Fruit fly (Drosophila melanogaster) whole organism, embryonic: ENCODE data around the gene mib2.

Experiments used
- ATbp ChIP-seq: fragments of 200-800 bp; sonication (Bioruptor generic); optimal IDR thresholded peaks from 2 replicates; lab custom pipeline; 2017; ENCODE audit warnings: missing biosample characterization, mild to moderate bottlenecking, missing genetic modification characterization, missing genetic modification reagents
- Ada2b ChIP-seq: fragments of 200-800 bp; sonication (Bioruptor generic); IDR thresholded peaks from 2 replicates; pipeline ENCODE4 v1.3.6; 2022; ENCODE audit warnings: missing biosample characterization, missing genetic modification characterization
- Antp ChIP-seq: fragments of 200-800 bp; sonication (Bioruptor generic); optimal IDR thresholded peaks from 3 replicates; lab custom pipeline; 2016; ENCODE audit warnings: missing biosample characterization, missing genetic modification characterization
- Bdp1 ChIP-seq: fragments of 200-800 bp; sonication (Bioruptor generic); optimal IDR thresholded peaks from 3 replicates; lab custom pipeline; 2016; ENCODE audit warnings: missing biosample characterization, missing genetic modification characterization
- CG10654 ChIP-seq: fragments of 200-800 bp; sonication (Bioruptor generic); optimal IDR thresholded peaks from 2 replicates; lab custom pipeline; 2016; ENCODE audit warnings: missing biosample characterization, missing genetic modification characterization
- CG12391 ChIP-seq: fragments of 200-800 bp; sonication (Bioruptor generic); optimal IDR thresholded peaks from 3 replicates; lab custom pipeline; 2018; ENCODE audit warnings: missing biosample characterization, mild to moderate bottlenecking, missing genetic modification characterization, moderate library complexity
- CG12659 ChIP-seq: fragments of 200-800 bp; sonication (Bioruptor generic); optimal IDR thresholded peaks from 3 replicates; lab custom pipeline; 2017; ENCODE audit warnings: mild to moderate bottlenecking, missing biosample characterization, missing genetic modification reagents, missing genetic modification characterization
- CG14014 ChIP-seq: fragments of 200-800 bp; sonication (Bioruptor generic); IDR thresholded peaks from 2 replicates; pipeline ENCODE4 v1.3.6; 2022; ENCODE audit warnings: missing biosample characterization, missing genetic modification characterization
- CG14441 ChIP-seq: fragments of 200-800 bp; sonication (Bioruptor generic); IDR thresholded peaks from 2 replicates; pipeline ENCODE4 v1.3.6; 2022; ENCODE audit warnings: missing biosample characterization, missing genetic modification characterization
- CG14667 ChIP-seq: fragments of 200-800 bp; sonication (Bioruptor generic); IDR thresholded peaks from 2 replicates; pipeline ENCODE4 v1.3.6; 2022; ENCODE audit warnings: missing biosample characterization, missing genetic modification characterization
- CG15696 ChIP-seq: fragments of 200-800 bp; sonication (Bioruptor generic); optimal IDR thresholded peaks from 2 replicates; lab custom pipeline; 2019; ENCODE audit warnings: missing biosample characterization, mild to moderate bottlenecking, missing genetic modification characterization, moderate library complexity
- CG16863 ChIP-seq: fragments of 200-800 bp; sonication (Bioruptor generic); optimal IDR thresholded peaks from 3 replicates; lab custom pipeline; 2016; ENCODE audit warnings: missing biosample characterization, missing genetic modification characterization
- CG2678 ChIP-seq: fragments of 200-800 bp; sonication (Bioruptor generic); optimal IDR thresholded peaks from 3 replicates; lab custom pipeline; 2019; ENCODE audit warnings: missing biosample characterization, mild to moderate bottlenecking, missing genetic modification characterization, moderate library complexity
- CG4282 ChIP-seq: fragments of 200-800 bp; sonication (Bioruptor generic); optimal IDR thresholded peaks from 2 replicates; lab custom pipeline; 2016; ENCODE audit warnings: missing biosample characterization, missing genetic modification characterization
- CG4360 ChIP-seq: fragments of 200-800 bp; sonication (Bioruptor generic); IDR thresholded peaks from 2 replicates; pipeline ENCODE4 v1.3.6; 2022; ENCODE audit warnings: missing biosample characterization, missing genetic modification characterization
- CG4617 ChIP-seq: fragments of 200-800 bp; sonication (Bioruptor generic); optimal IDR thresholded peaks from 3 replicates; lab custom pipeline; 2016; ENCODE audit warnings: missing biosample characterization, missing genetic modification characterization, borderline replicate concordance
- CG4707 ChIP-seq: fragments of 200-800 bp; sonication (Bioruptor generic); optimal IDR thresholded peaks from 2 replicates; lab custom pipeline; 2018; ENCODE audit warnings: missing biosample characterization, mild to moderate bottlenecking, missing genetic modification characterization, moderate library complexity
- CG6654 ChIP-seq: fragments of 200-800 bp; sonication (Bioruptor generic); optimal IDR thresholded peaks from 2 replicates; lab custom pipeline; 2017; ENCODE audit warnings: missing biosample characterization, mild to moderate bottlenecking, missing genetic modification characterization
- CG6689 ChIP-seq: fragments of 200-800 bp; sonication (Bioruptor generic); IDR thresholded peaks from 2 replicates; pipeline ENCODE4 v1.3.6; 2022; ENCODE audit warnings: missing biosample characterization, missing genetic modification characterization
- CG9817 ChIP-seq: fragments of 200-800 bp; sonication (Bioruptor generic); optimal IDR thresholded peaks from 2 replicates; lab custom pipeline; 2018; ENCODE audit warnings: missing biosample characterization, mild to moderate bottlenecking, missing genetic modification characterization, moderate library complexity
- CHES-1-like ChIP-seq: fragments of 200-800 bp; sonication (Bioruptor generic); optimal IDR thresholded peaks from 2 replicates; lab custom pipeline; 2016; ENCODE audit warnings: missing biosample characterization, missing genetic modification characterization
- Chrac-16 ChIP-seq: fragments of 200-800 bp; sonication (Bioruptor generic); optimal IDR thresholded peaks from 3 replicates; lab custom pipeline; 2016; ENCODE audit warnings: missing biosample characterization, missing genetic modification characterization
- CoRest ChIP-seq: fragments of 200-800 bp; sonication (Bioruptor generic); optimal IDR thresholded peaks from 3 replicates; lab custom pipeline; 2018; ENCODE audit warnings: missing biosample characterization, mild to moderate bottlenecking, missing genetic modification characterization, moderate library complexity
- D19B ChIP-seq: fragments of 200-800 bp; sonication (Bioruptor generic); optimal IDR thresholded peaks from 2 replicates; lab custom pipeline; 2017; ENCODE audit warnings: missing biosample characterization, mild to moderate bottlenecking, missing genetic modification characterization
- E2f2 ChIP-seq: fragments of 200-800 bp; sonication (Bioruptor generic); IDR thresholded peaks from 2 replicates; pipeline ENCODE4 v1.3.6; 2022; ENCODE audit warnings: missing biosample characterization, missing genetic modification characterization
- Fer3 ChIP-seq: fragments of 200-800 bp; sonication (Bioruptor generic); optimal IDR thresholded peaks from 2 replicates; lab custom pipeline; 2018; ENCODE audit warnings: missing biosample characterization, mild to moderate bottlenecking, missing genetic modification characterization, moderate library complexity
- H15 ChIP-seq: fragments of 200-800 bp; sonication (Bioruptor generic); IDR thresholded peaks from 3 replicates; pipeline ENCODE4 v1.3.6; 2022; ENCODE audit warnings: missing biosample characterization, missing genetic modification characterization
- HLH3B ChIP-seq: fragments of 200-800 bp; sonication (Bioruptor generic); IDR thresholded peaks from 2 replicates; pipeline ENCODE4 v1.3.6; 2022; ENCODE audit warnings: missing biosample characterization, missing genetic modification characterization
- Oaz ChIP-seq: fragments of 200-800 bp; sonication (Bioruptor generic); IDR thresholded peaks from 2 replicates; pipeline ENCODE4 v1.3.6; 2022; ENCODE audit warnings: missing biosample characterization, missing genetic modification characterization
- Ptx1 ChIP-seq: fragments of 200-800 bp; sonication (Bioruptor generic); IDR thresholded peaks from 2 replicates; pipeline ENCODE4 v1.3.6; 2022; ENCODE audit warnings: missing biosample characterization, missing genetic modification characterization
- Ssrp ChIP-seq: fragments of 200-800 bp; sonication (Bioruptor generic); optimal IDR thresholded peaks from 2 replicates; lab custom pipeline; 2018; ENCODE audit warnings: missing biosample characterization, mild to moderate bottlenecking, missing genetic modification characterization, moderate library complexity
- Xbp1 ChIP-seq: fragments of 200-800 bp; sonication (Bioruptor generic); optimal IDR thresholded peaks from 3 replicates; lab custom pipeline; 2016; ENCODE audit warnings: missing biosample characterization, mild to moderate bottlenecking, missing genetic modification characterization
- al ChIP-seq: fragments of 200-800 bp; sonication (Bioruptor generic); IDR thresholded peaks from 2 replicates; pipeline ENCODE4 v1.3.6; 2022; ENCODE audit warnings: missing biosample characterization, missing genetic modification characterization
- bowl ChIP-seq: fragments of 200-800 bp; sonication (Bioruptor generic); IDR thresholded peaks from 2 replicates; pipeline ENCODE4 v1.3.6; 2022; ENCODE audit warnings: missing biosample characterization, missing genetic modification characterization
- fd96Cb ChIP-seq: fragments of 200-800 bp; sonication (Bioruptor generic); optimal IDR thresholded peaks from 2 replicates; lab custom pipeline; 2018; ENCODE audit warnings: missing biosample characterization, mild to moderate bottlenecking, missing genetic modification characterization, moderate library complexity
- gce ChIP-seq: fragments of 200-800 bp; sonication (Bioruptor generic); IDR thresholded peaks from 3 replicates; pipeline ENCODE4 v1.3.6; 2022; ENCODE audit warnings: missing biosample characterization, missing genetic modification characterization
- grau ChIP-seq: fragments of 200-800 bp; optimal IDR thresholded peaks from 3 replicates; lab custom pipeline; 2019; ENCODE audit warnings: missing biosample characterization, mild to moderate bottlenecking, missing genetic modification characterization, moderate library complexity
- her ChIP-seq: fragments of 200-800 bp; sonication (Bioruptor generic); optimal IDR thresholded peaks from 2 replicates; lab custom pipeline; 2016; ENCODE audit warnings: missing biosample characterization, missing genetic modification characterization
- lab ChIP-seq: fragments of 200-800 bp; sonication (Bioruptor generic); optimal IDR thresholded peaks from 3 replicates; lab custom pipeline; 2017; ENCODE audit warnings: missing biosample characterization, missing genetic modification characterization, mild to moderate bottlenecking, moderate library complexity, missing genetic modification reagents
- lmd ChIP-seq: fragments of 200-800 bp; sonication (Bioruptor generic); IDR thresholded peaks from 2 replicates; pipeline ENCODE4 v1.3.6; 2022; ENCODE audit warnings: missing biosample characterization, missing genetic modification characterization
- lola ChIP-seq, 3 experiments: fragments of >200 bp in 2 of 3; fragments of 200-800 bp in 1 of 3; sonication (Bioruptor generic) in 1 of 3; optimal IDR thresholded peaks; 2 replicates each; lab custom pipeline; 2017 to 2019; ENCODE audit warnings: missing biosample characterization in 3 of 3, missing genetic modification characterization in 3 of 3, mild to moderate bottlenecking in 1 of 3, moderate library complexity in 1 of 3
- pan ChIP-seq, 4 experiments: fragments of >200 bp in 3 of 4; fragments of 200-800 bp in 1 of 4; sonication (Bioruptor generic) in 1 of 4; optimal IDR thresholded peaks in 3 of 4; IDR thresholded peaks in 1 of 4; 2 replicates each; pipeline versions ENCODE4 v1.3.6 to Lab custom; 2017 to 2022; ENCODE audit warnings: missing biosample characterization in 2 of 4, missing genetic modification characterization in 2 of 4, mixed read lengths in 1 of 4
- psq ChIP-seq: fragments of 200-800 bp; sonication (Bioruptor generic); optimal IDR thresholded peaks from 2 replicates; lab custom pipeline; 2017; ENCODE audit warnings: missing biosample characterization, missing genetic modification characterization
- pum ChIP-seq: fragments of 200-800 bp; sonication (Bioruptor generic); optimal IDR thresholded peaks from 2 replicates; lab custom pipeline; 2016; ENCODE audit warnings: missing biosample characterization, missing genetic modification characterization
- pzg ChIP-seq: fragments of 200-800 bp; sonication (Bioruptor generic); optimal IDR thresholded peaks from 3 replicates; lab custom pipeline; 2018; ENCODE audit warnings: missing biosample characterization, mild to moderate bottlenecking, missing genetic modification characterization, moderate library complexity
- sob ChIP-seq: fragments of 200-800 bp; sonication (Bioruptor generic); IDR thresholded peaks from 2 replicates; pipeline ENCODE4 v1.3.6; 2022; ENCODE audit warnings: missing biosample characterization, missing genetic modification characterization
- tgo ChIP-seq: fragments of 200-800 bp; sonication (Bioruptor generic); IDR thresholded peaks from 3 replicates; pipeline ENCODE4 v1.3.6; 2022; ENCODE audit warnings: missing biosample characterization, missing genetic modification characterization
- trem ChIP-seq: fragments of 200-800 bp; optimal IDR thresholded peaks from 3 replicates; lab custom pipeline; 2019; ENCODE audit warnings: missing biosample characterization, mild to moderate bottlenecking, missing genetic modification characterization, moderate library complexity
- wor ChIP-seq: fragments of 200-800 bp; sonication (Bioruptor generic); IDR thresholded peaks from 2 replicates; pipeline ENCODE4 v1.3.6; 2022; ENCODE audit warnings: missing biosample characterization, missing genetic modification characterization
- zf30C ChIP-seq: fragments of 200-800 bp; sonication (Bioruptor generic); optimal IDR thresholded peaks from 3 replicates; lab custom pipeline; 2018; ENCODE audit warnings: missing biosample characterization, mild to moderate bottlenecking, missing genetic modification characterization

The mib2 gene

dm6 chr2L:19058916-19059315 lies 24.7 kb downstream of the mib2 start, which contains the start of gene Phlpp (continued):
- peak; percentile 74 for TF ChIP-seq CG14441
- no peak for TF ChIP-seq CG12659 (GFP tag; lab: Kevin White, UChicago)
- TF ChIP-seq lmd, result peak; percentile 19; the same call in 1 of the 2 replicates
- no peak for TF ChIP-seq Oaz (GFP tag; lab: Robert Waterston, UW)
- no peak for TF ChIP-seq zf30C (GFP tag; lab: Kevin White, UChicago)
- peak; percentile 72 for TF ChIP-seq CG6689
- TF ChIP-seq Ptx1, result peak; percentile 78
- TF ChIP-seq CG4617 (GFP tag; lab: Kevin White, UChicago), result no peak
- no peak for TF ChIP-seq al (GFP tag; lab: Robert Waterston, UW)
- peak; percentile 60 for TF ChIP-seq trem (tag; lab: Kevin White, UChicago)
- peak; percentile 53; the same call in 1 of the 2 replicates for TF ChIP-seq sob (GFP tag; lab: Robert Waterston, UW)
- TF ChIP-seq CG16863 (GFP tag; lab: Kevin White, UChicago), result peak; percentile 10
- no peak for TF ChIP-seq bowl
- peak; percentile 21 for TF ChIP-seq Antp (GFP tag; lab: Kevin White, UChicago)
- peak; percentile 61 for TF ChIP-seq CG4707
- TF ChIP-seq pan (optimal IDR thresholded peaks at IDR 0.05; lab: Kevin White, UChicago), result no peak
- peak in 1 of 2 experiments; percentile 58 for TF ChIP-seq pan (GFP tag; optimal IDR thresholded peaks at IDR 0.05 in 1 of 2, IDR thresholded peaks at IDR 0.05 in 1 of 2)
- TF ChIP-seq tgo, result peak; percentile 68
- peak; percentile 55 for TF ChIP-seq Fer3
- peak in 1 of 3 experiments; percentile 46 for TF ChIP-seq lola (GFP tag; optimal IDR thresholded peaks at IDR 0.05; lab: Kevin White, UChicago)
- peak; percentile 56 for TF ChIP-seq Ssrp (tag; lab: Kevin White, UChicago)
- 0 out of 2 replicates have a peak, but pooled peaks have one; percentile 38 for TF ChIP-seq wor (GFP tag; lab: Robert Waterston, UW)
- no peak for TF ChIP-seq Bdp1 (GFP tag; lab: Kevin White, UChicago)
- peak; percentile 60 for TF ChIP-seq CG15696 (tag; lab: Kevin White, UChicago)
- peak; percentile 9 for TF ChIP-seq CG10654
- peak; percentile 41 for TF ChIP-seq CG12391 (tag; lab: Kevin White, UChicago)
- peak; percentile 73; the same call in 2 of the 3 replicates for TF ChIP-seq gce (GFP tag; lab: Robert Waterston, UW)
- TF ChIP-seq fd96Cb (tag; lab: Kevin White, UChicago), result peak; percentile 69
- no peak for TF ChIP-seq lab (GFP tag; lab: Kevin White, UChicago)
- TF ChIP-seq CG14014 (GFP tag; lab: Robert Waterston, UW), result peak; percentile 56; the same call in 1 of the 2 replicates
- TF ChIP-seq CG4282 (GFP tag; lab: Kevin White, UChicago), result no peak
- TF ChIP-seq H15 (GFP tag; lab: Robert Waterston, UW), result peak; percentile 40; the same call in 1 of the 3 replicates
- TF ChIP-seq CG9817 (tag; lab: Kevin White, UChicago), result no peak
- TF ChIP-seq pum (GFP tag; lab: Kevin White, UChicago), result peak; percentile 33
- peak; percentile 59 for TF ChIP-seq Xbp1
- TF ChIP-seq HLH3B (GFP tag; lab: Robert Waterston, UW), result peak; percentile 68
- no peak for TF ChIP-seq CG2678 (tag; lab: Kevin White, UChicago)
- no peak for TF ChIP-seq CHES-1-like (GFP tag; lab: Kevin White, UChicago)
- TF ChIP-seq her, result no peak
- TF ChIP-seq CoRest (tag; lab: Kevin White, UChicago), result peak; percentile 47
- peak; percentile 80 for TF ChIP-seq grau (tag; lab: Kevin White, UChicago)
- TF ChIP-seq psq (GFP tag; lab: Kevin White, UChicago), result no peak
- TF ChIP-seq D19B (GFP tag; lab: Kevin White, UChicago), result no peak
- TF ChIP-seq E2f2 (GFP tag; lab: Robert Waterston, UW), result peak; percentile 24; the same call in 1 of the 2 replicates
- no peak for TF ChIP-seq Chrac-16 (GFP tag; lab: Kevin White, UChicago)
- TF ChIP-seq CG4360 (GFP tag; lab: Robert Waterston, UW), result 0 out of 2 replicates have a peak, but pooled peaks have one; percentile 24
- TF ChIP-seq CG14667 (GFP tag; lab: Robert Waterston, UW), result peak; percentile 35; the same call in 1 of the 2 replicates
- no peak for TF ChIP-seq pzg (GFP tag; lab: Kevin White, UChicago)
- TF ChIP-seq ATbp (GFP tag; lab: Kevin White, UChicago), result no peak
- TF ChIP-seq CG6654, result no peak
- peak; percentile 70 for TF ChIP-seq Ada2b
